Worm (Caenorhabditis elegans) whole organism, L4 larva: ENCODE measurements around the gene ZK6.6.

Experiments used
- Y105C5A.15 ChIP-seq: fragments of 200-800 bp; sonication (Bioruptor generic); IDR thresholded peaks from 2 replicates; pipeline ENCODE4 v1.3.6; 2022; ENCODE audit warnings: missing genetic modification characterization, missing compliant biosample characterization
- zip-2 ChIP-seq: fragments of 150-350 bp; optimal IDR thresholded peaks from 2 replicates; lab custom pipeline; 2014; ENCODE audit warnings: missing biosample characterization, missing genetic modification characterization

DNA sequence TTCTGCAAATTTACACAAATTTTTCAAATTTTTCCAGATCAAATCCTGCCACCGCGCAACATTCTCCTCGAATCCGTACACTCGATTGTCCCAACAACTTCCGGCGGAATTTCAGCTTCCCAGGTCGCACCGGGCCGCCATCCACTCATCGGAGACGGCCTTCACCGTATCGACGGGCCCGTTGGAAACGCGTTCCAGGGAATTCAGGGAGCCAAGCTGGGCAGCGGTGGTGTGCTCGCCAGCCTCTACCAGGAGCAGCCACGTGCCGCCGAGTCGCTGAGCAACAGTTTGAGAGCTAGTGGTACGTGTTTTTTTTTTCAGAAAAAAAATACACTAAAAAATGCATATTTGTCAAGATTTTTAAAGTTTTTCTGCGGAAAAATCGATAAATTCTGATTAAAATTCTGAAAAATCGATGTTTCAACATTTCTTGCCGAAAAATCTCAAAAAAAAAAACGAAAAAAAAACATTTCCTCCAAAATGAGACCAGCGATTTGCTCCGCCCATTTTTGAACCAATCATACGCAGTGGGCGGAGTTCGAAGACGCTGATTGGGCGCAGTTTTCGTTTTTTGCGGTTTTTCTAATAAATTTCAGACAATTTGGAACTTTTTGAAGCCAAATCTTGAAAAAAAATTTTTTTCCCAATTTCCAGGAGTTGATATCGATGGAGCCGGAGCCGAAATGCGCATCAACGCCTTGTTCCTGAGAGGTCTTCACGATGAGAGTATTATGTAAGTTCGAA is 31.4 kb upstream of the ZK6.6 start:
- TF ChIP-seq Y105C5A.15 (GFP tag; lab: Robert Waterston, UW), result no peak
- no peak for TF ChIP-seq zip-2 (tag; lab: Kevin White, UChicago)
